Worm (Caenorhabditis elegans): ENCODE results near the gene kvs-5.

DNA sequence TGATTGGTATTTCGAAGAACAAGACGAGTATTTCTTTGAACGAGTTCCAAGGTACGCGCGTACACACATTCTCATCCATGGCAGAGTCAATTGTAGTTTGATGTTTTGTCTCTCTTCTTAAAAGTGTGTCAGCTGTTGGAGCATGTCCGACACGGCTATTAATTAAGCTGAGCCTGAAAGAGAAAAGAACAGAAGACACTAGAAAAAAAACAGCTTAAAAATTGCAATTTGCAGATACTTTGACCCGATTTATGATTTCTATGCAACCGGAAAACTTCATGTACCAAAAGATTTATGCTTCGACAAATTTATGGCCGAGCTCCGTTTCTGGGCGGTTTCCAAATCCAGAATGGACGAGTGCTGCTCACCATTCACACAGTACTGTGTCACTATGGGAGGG is 13.0 kb downstream of the kvs-5 start:
- no peak for TF ChIP-seq tbx-7 (tag; optimal IDR thresholded peaks at IDR 0.05)
- TF ChIP-seq ceh-18 (tag; optimal IDR thresholded peaks at IDR 0.05): no peak
- TF ChIP-seq ceh-9 (tag; optimal IDR thresholded peaks at IDR 0.05): no peak
- no peak for TF ChIP-seq pag-3 (tag; optimal IDR thresholded peaks at IDR 0.05; ENCODE audit: borderline replicate concordance)
- TF ChIP-seq ama-1 (optimal IDR thresholded peaks at IDR 0.05): no peak
- TF ChIP-seq K02D7.2 (tag; optimal IDR thresholded peaks at IDR 0.05): no peak
- no peak for TF ChIP-seq ahr-1 (tag; optimal IDR thresholded peaks at IDR 0.05)
- TF ChIP-seq sdc-2 (tag; optimal IDR thresholded peaks at IDR 0.05): no peak
- TF ChIP-seq hlh-13 (GFP tag; optimal IDR thresholded peaks at IDR 0.05): no peak
- no peak for TF ChIP-seq unc-86 (tag; optimal IDR thresholded peaks at IDR 0.05)
- no peak for TF ChIP-seq dve-1 (tag; optimal IDR thresholded peaks at IDR 0.05)
- no peak for TF ChIP-seq tbx-2 (tag; optimal IDR thresholded peaks at IDR 0.05)
- TF ChIP-seq ttx-3 (tag; optimal IDR thresholded peaks at IDR 0.05): no peak
